Worm (Caenorhabditis elegans): ENCODE results near the gene nep-18.
A peak's percentile ranks its signal among the peaks of the same experiment; 100 is the strongest.
"Not testable (repeated sequence)": the region's sequence is repeated elsewhere in the genome, so short reads cannot be mapped to it uniquely, and the experiment has no call there.

The nep-18 gene

ce11 chrII:2538194-2538593 lies 25.7 kb downstream of the nep-18 start, which contains the start of gene K02F6.4:
TSS of gene K02F6.4 (plus strand) at chrII:2538494.
- TF ChIP-seq hmg-4 (GFP tag; optimal IDR thresholded peaks at IDR 0.05) (no peak), tbx-11 (GFP tag; IDR thresholded peaks at IDR 0.05) (no peak), ceh-36 (tag; optimal IDR thresholded peaks at IDR 0.05) (no peak)

ce11 chrII:2537754-2538153 lies 26.1 kb downstream of the nep-18 start, which contains the start of gene K02F6.7:
TSS of gene K02F6.7 (minus strand) at chrII:2537854.
- TF ChIP-seq ceh-13 (GFP tag; optimal IDR thresholded peaks at IDR 0.05) (no peak), sea-1 (GFP tag; conservative IDR thresholded peaks at IDR 0.05) (no peak), tbx-37 (GFP tag; conservative IDR thresholded peaks at IDR 0.05) (no peak), ama-1 (optimal IDR thresholded peaks at IDR 0.05) (no peak), flt-1 (GFP tag; IDR thresholded peaks at IDR 0.05) (no peak), hnd-1 (tag; optimal IDR thresholded peaks at IDR 0.05) (no peak), tbx-11 (GFP tag; IDR thresholded peaks at IDR 0.05) (no peak)

DNA sequence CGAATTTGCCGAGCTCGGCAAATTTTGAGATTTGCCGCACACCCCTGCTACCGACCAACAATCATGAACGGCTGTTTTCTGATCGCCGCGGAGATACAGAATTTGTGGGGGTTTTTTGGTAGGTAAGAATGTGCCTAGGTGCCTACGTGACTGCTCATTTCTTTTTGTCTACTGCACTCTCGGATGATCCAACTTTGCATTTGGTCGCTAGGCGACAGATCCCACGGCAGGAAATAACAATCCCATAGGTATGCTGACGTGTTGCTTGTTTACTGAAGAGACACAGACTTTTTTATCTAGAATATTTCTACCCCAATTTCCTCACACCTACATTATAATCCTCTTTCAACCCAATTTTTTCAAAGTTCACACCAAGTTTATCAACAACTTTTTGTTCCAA lies 28.9 kb downstream of the nep-18 start, which contains the start of gene K02F6.8:
K02F6.8 (minus strand) TSS at position 101 of the 400 bp plus-strand sequence.
- TF ChIP-seq flt-1 (GFP tag; IDR thresholded peaks at IDR 0.05); ceh-13 (GFP tag; optimal IDR thresholded peaks at IDR 0.05); B0310.2 (tag; optimal IDR thresholded peaks at IDR 0.05): not testable (repeated sequence)

DNA sequence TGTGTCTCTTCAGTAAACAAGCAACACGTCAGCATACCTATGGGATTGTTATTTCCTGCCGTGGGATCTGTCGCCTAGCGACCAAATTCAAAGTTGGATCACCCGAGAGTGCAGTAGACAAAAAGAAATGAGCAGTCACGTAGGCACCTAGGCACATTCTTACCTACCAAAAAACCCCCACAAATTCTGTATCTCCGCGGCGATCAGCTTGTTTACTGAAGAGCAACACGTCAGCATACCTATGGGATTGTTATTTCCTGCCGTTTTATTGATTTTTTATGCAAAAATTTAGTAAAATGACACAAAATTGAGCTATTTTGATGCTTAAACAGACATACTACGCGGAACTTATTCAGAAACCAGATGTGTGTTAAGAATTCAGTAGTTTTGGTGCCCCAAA lies 29.4 kb downstream of the nep-18 start, which contains the start of gene K02F6.5:
K02F6.5 (plus strand) TSS at position 301 of the 400 bp plus-strand sequence.
- not testable (repeated sequence) for TF ChIP-seq aly-1 (tag; optimal IDR thresholded peaks at IDR 0.05); tbx-11 (GFP tag; IDR thresholded peaks at IDR 0.05); sea-1 (GFP tag; conservative IDR thresholded peaks at IDR 0.05)

DNA sequence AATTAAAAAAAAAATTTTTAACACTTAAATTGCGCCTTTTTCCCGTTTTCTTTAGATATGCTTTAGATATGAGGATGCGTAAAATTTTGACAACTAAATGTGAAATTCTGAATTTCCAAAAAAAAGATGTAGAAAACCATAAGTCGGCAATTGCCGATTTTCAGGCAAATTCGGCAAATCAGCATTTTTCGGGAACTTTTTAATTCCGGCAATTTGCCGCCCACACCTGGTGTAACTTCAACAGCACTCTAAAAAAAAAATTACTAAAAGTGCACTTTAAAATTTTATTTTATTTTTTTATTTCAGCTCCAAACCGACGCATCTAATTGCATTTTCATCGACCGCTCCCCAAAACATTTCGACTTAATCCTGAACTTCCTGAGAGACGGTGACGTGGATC lies 33.4 kb downstream of the nep-18 start, which contains the start of gene K02F6.6:
K02F6.6 (plus strand) TSS at position 301 of the 400 bp plus-strand sequence.
- TF ChIP-seq hmg-4 (GFP tag; optimal IDR thresholded peaks at IDR 0.05) (no peak), ama-1 (optimal IDR thresholded peaks at IDR 0.05) (no peak), tbx-11 (GFP tag; IDR thresholded peaks at IDR 0.05) (no peak), ceh-36 (tag; optimal IDR thresholded peaks at IDR 0.05) (no peak), hmbx-1 (tag; optimal IDR thresholded peaks at IDR 0.05) (no peak), ets-7 (tag; optimal IDR thresholded peaks at IDR 0.05) (no peak), scrt-1 (GFP tag; IDR thresholded peaks at IDR 0.05) (no peak), ceh-13 (GFP tag; optimal IDR thresholded peaks at IDR 0.05) (no peak), F13C5.2 (tag; optimal IDR thresholded peaks at IDR 0.05) (no peak), hnd-1 (tag; optimal IDR thresholded peaks at IDR 0.05) (no peak), pes-1 (GFP tag; IDR thresholded peaks at IDR 0.05) (no peak), sea-1 (GFP tag; conservative IDR thresholded peaks at IDR 0.05) (no peak), B0310.2 (tag; optimal IDR thresholded peaks at IDR 0.05) (no peak), flt-1 (GFP tag; IDR thresholded peaks at IDR 0.05) (no peak)

DNA sequence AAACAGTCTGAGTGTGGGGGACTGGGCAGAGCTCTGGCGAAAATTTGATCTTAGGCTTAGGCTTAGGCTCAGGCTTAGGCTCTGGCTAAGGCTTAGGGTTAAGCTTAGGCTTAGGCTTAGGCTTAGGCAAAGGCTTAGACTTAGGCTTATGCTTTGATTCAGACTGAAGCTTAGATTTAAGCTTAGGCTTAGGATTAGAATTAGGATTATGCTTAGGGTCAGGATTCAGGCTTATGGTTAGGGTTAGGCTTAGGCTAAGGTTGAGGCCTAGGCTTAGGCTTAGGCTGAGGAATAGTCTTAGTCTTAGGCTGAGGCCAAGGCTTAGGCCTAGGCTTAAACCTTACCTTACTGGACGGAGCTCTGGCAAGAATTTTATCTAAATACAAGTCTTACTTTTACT lies 37.0 kb downstream of the nep-18 start:
- no peak for TF ChIP-seq B0310.2 (tag; optimal IDR thresholded peaks at IDR 0.05)
- no peak for TF ChIP-seq tra-4 (tag; optimal IDR thresholded peaks at IDR 0.05)
- no peak for TF ChIP-seq ceh-13 (GFP tag; optimal IDR thresholded peaks at IDR 0.05)
- peak; percentile 67 for TF ChIP-seq ceh-36 (tag; optimal IDR thresholded peaks at IDR 0.05)

- TF ChIP-seq ceh-36 (tag; optimal IDR thresholded peaks at IDR 0.05), result peak; percentile 97
- TF ChIP-seq pes-1 (GFP tag; IDR thresholded peaks at IDR 0.05), result 0 out of 2 replicates have a peak, but pooled peaks have one; percentile 40
- no peak for TF ChIP-seq ets-7 (tag; optimal IDR thresholded peaks at IDR 0.05)
- no peak for TF ChIP-seq hmbx-1 (tag; optimal IDR thresholded peaks at IDR 0.05)
- TF ChIP-seq sea-1 (GFP tag; conservative IDR thresholded peaks at IDR 0.05), result no peak
Measured at ce11 chrII:2525652-2526051, 38.2 kb downstream of the nep-18 start.

- TF ChIP-seq hnd-1 (tag; optimal IDR thresholded peaks at IDR 0.05) (no peak), tbx-11 (GFP tag; IDR thresholded peaks at IDR 0.05) (no peak), tra-4 (tag; optimal IDR thresholded peaks at IDR 0.05) (no peak), B0310.2 (tag; optimal IDR thresholded peaks at IDR 0.05) (no peak), F13C5.2 (tag; optimal IDR thresholded peaks at IDR 0.05) (no peak), hmg-4 (GFP tag; optimal IDR thresholded peaks at IDR 0.05) (no peak), sea-1 (GFP tag; conservative IDR thresholded peaks at IDR 0.05) (no peak), ceh-13 (GFP tag; optimal IDR thresholded peaks at IDR 0.05) (no peak), aly-1 (tag; optimal IDR thresholded peaks at IDR 0.05) (no peak), ceh-36 (tag; optimal IDR thresholded peaks at IDR 0.05) (no peak)
Measured at ce11 chrII:2521960-2522359, 41.9 kb downstream of the nep-18 start, which contains the start of gene bath-13. TSS of gene bath-13 (minus strand) at chrII:2522060.

ce11 chrII:2518487-2518886 lies 45.4 kb downstream of the nep-18 start:
- no peak for TF ChIP-seq aly-1 (tag; optimal IDR thresholded peaks at IDR 0.05)
- no peak for TF ChIP-seq ama-1 (optimal IDR thresholded peaks at IDR 0.05)
- no peak for TF ChIP-seq hnd-1 (tag; optimal IDR thresholded peaks at IDR 0.05)
- no peak for TF ChIP-seq hmbx-1 (tag; optimal IDR thresholded peaks at IDR 0.05)
- no peak for TF ChIP-seq tra-4 (tag; optimal IDR thresholded peaks at IDR 0.05)
- TF ChIP-seq ets-7 (tag; optimal IDR thresholded peaks at IDR 0.05), result no peak
- TF ChIP-seq scrt-1 (GFP tag; IDR thresholded peaks at IDR 0.05), result no peak
- TF ChIP-seq flt-1 (GFP tag; IDR thresholded peaks at IDR 0.05), result no peak
- TF ChIP-seq ceh-36 (tag; optimal IDR thresholded peaks at IDR 0.05), result no peak
- no peak for TF ChIP-seq sea-1 (GFP tag; conservative IDR thresholded peaks at IDR 0.05)
- no peak for TF ChIP-seq tbx-11 (GFP tag; IDR thresholded peaks at IDR 0.05)
- no peak for TF ChIP-seq ceh-13 (GFP tag; optimal IDR thresholded peaks at IDR 0.05)
- TF ChIP-seq tbx-37 (GFP tag; conservative IDR thresholded peaks at IDR 0.05), result no peak
- no peak for TF ChIP-seq F13C5.2 (tag; optimal IDR thresholded peaks at IDR 0.05)
